Fruit fly (Drosophila melanogaster): ENCODE results near the gene CG14837.
A peak's percentile ranks its signal among the peaks of the same experiment; 100 is the strongest.

The CG14837 gene

dm6 chr3L:7550225-7550624 lies 9.6 kb downstream of the CG14837 start (continued):
- no peak for TF ChIP-seq esn (GFP tag; optimal IDR thresholded peaks at IDR 0.05)
- no peak for TF ChIP-seq Met (GFP tag; optimal IDR thresholded peaks at IDR 0.05)

DNA sequence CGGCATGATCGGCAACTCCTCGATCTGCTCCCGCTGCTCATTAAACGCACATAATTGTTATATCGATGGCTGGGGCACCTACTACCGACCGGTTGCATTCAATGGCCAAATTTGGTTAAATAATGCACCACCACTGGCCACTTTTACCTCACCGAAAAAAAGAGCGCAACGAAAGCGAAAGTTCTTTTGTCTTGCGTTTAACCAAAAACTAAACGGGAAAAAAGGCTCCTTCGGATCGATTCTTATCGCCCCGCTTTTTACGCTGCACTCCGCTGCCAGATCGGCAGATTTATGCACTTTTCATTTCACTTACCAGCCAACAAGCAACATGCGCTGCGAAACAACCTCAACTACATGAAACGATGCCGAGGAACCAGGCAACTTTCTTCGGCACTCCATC lies 14.3 kb downstream of the CG14837 start:
- TF ChIP-seq dac (GFP tag; optimal IDR thresholded peaks at IDR 0.05), result no peak
- peak; percentile 93 for TF ChIP-seq Blimp-1 (GFP tag; optimal IDR thresholded peaks at IDR 0.05)
- TF ChIP-seq Sox102F (GFP tag; optimal IDR thresholded peaks at IDR 0.05), result peak; percentile 30

dm6 chr3L:7544639-7545183 lies 15.1 kb downstream of the CG14837 start:
- TF ChIP-seq Blimp-1 (GFP tag; optimal IDR thresholded peaks at IDR 0.05) (no peak), Hr4 (GFP tag; optimal IDR thresholded peaks at IDR 0.05) (peak; percentile 59), Hr38 (GFP tag; optimal IDR thresholded peaks at IDR 0.05) (no peak), Smox (GFP tag; optimal IDR thresholded peaks at IDR 0.05) (no peak), salr (GFP tag; optimal IDR thresholded peaks at IDR 0.05) (no peak), spab (GFP tag; optimal IDR thresholded peaks at IDR 0.05) (no peak), pdm3 (GFP tag; optimal IDR thresholded peaks at IDR 0.05) (no peak), CG6276 (GFP tag; optimal IDR thresholded peaks at IDR 0.05) (peak; percentile 14), dac (GFP tag; optimal IDR thresholded peaks at IDR 0.05) (no peak), acj6 (GFP tag; optimal IDR thresholded peaks at IDR 0.05) (no peak), CG31627 (GFP tag; optimal IDR thresholded peaks at IDR 0.05) (no peak), eg (GFP tag; IDR thresholded peaks at IDR 0.05) (no peak), Gug (GFP tag; IDR thresholded peaks at IDR 0.05) (no peak), CG15336 (GFP tag; IDR thresholded peaks at IDR 0.05) (0 out of 2 replicates have a peak, but pooled peaks have one; percentile 25), ss (GFP tag; optimal IDR thresholded peaks at IDR 0.05) (no peak), CG6808 (GFP tag; optimal IDR thresholded peaks at IDR 0.05) (no peak), CG32006 (GFP tag; optimal IDR thresholded peaks at IDR 0.05) (peak; percentile 61), CG8319 (GFP tag; optimal IDR thresholded peaks at IDR 0.05) (no peak), CG3032 (tag; optimal IDR thresholded peaks at IDR 0.05) (no peak), dsx (GFP tag; optimal IDR thresholded peaks at IDR 0.05; ENCODE audit: poor library complexity, severe bottlenecking) (no peak), Sox102F (GFP tag; optimal IDR thresholded peaks at IDR 0.05) (no peak), topi (GFP tag; optimal IDR thresholded peaks at IDR 0.05) (no peak)

- TF ChIP-seq fd59A (GFP tag; optimal IDR thresholded peaks at IDR 0.05) (no peak), Gug (GFP tag; IDR thresholded peaks at IDR 0.05) (no peak), topi (GFP tag; optimal IDR thresholded peaks at IDR 0.05) (no peak), Hr38 (GFP tag; optimal IDR thresholded peaks at IDR 0.05) (no peak), fkh (GFP tag; optimal IDR thresholded peaks at IDR 0.05) (no peak), CG6854 (GFP tag; optimal IDR thresholded peaks at IDR 0.05) (no peak), CG11902 (GFP tag; optimal IDR thresholded peaks at IDR 0.05) (no peak), eg (GFP tag; IDR thresholded peaks at IDR 0.05) (no peak), OdsH (GFP tag; optimal IDR thresholded peaks at IDR 0.05) (no peak), spab (GFP tag; optimal IDR thresholded peaks at IDR 0.05) (no peak), Eip75B (GFP tag; optimal IDR thresholded peaks at IDR 0.05) (no peak), acj6 (GFP tag; optimal IDR thresholded peaks at IDR 0.05) (no peak), esn (GFP tag; optimal IDR thresholded peaks at IDR 0.05) (no peak), CG6163 (GFP tag; IDR thresholded peaks at IDR 0.05) (no peak), Smox (GFP tag; optimal IDR thresholded peaks at IDR 0.05) (no peak)
Observed at dm6 chr3L:7542357-7542756, 17.5 kb downstream of the CG14837 start, which contains the start of gene CG32376. CG32376 (minus strand) TSS chr3L:7542457.

- TF ChIP-seq CG8319 (GFP tag; optimal IDR thresholded peaks at IDR 0.05) (no peak), eg (GFP tag; IDR thresholded peaks at IDR 0.05) (no peak), esn (GFP tag; optimal IDR thresholded peaks at IDR 0.05) (no peak), CG7368 (GFP tag; optimal IDR thresholded peaks at IDR 0.05) (no peak), lz (GFP tag; optimal IDR thresholded peaks at IDR 0.05) (no peak), fkh (GFP tag; optimal IDR thresholded peaks at IDR 0.05) (no peak), CG6808 (GFP tag; optimal IDR thresholded peaks at IDR 0.05) (no peak), fd59A (GFP tag; optimal IDR thresholded peaks at IDR 0.05) (no peak), dsx (GFP tag; optimal IDR thresholded peaks at IDR 0.05; ENCODE audit: poor library complexity, severe bottlenecking) (no peak), acj6 (GFP tag; optimal IDR thresholded peaks at IDR 0.05) (no peak), CG9139 (GFP tag; optimal IDR thresholded peaks at IDR 0.05) (no peak), Gug (GFP tag; IDR thresholded peaks at IDR 0.05) (no peak), Hr4 (GFP tag; optimal IDR thresholded peaks at IDR 0.05) (no peak), spab (GFP tag; optimal IDR thresholded peaks at IDR 0.05) (no peak), CG4318 (GFP tag; optimal IDR thresholded peaks at IDR 0.05) (no peak), ss (GFP tag; optimal IDR thresholded peaks at IDR 0.05) (no peak), Sox102F (GFP tag; optimal IDR thresholded peaks at IDR 0.05) (no peak), salr (GFP tag; optimal IDR thresholded peaks at IDR 0.05) (no peak)
Observed at dm6 chr3L:7541068-7541467, 18.8 kb downstream of the CG14837 start, which contains the start of gene CG32374. CG32374 (minus strand) TSS chr3L:7541168.

Data from whole organism, prepupa.